Worm (Caenorhabditis elegans) whole organism, L4 larva: Measurements from ENCODE around the gene rps-12.

Experiments
- T20F7.1 ChIP-seq: fragments of 200-800 bp; sonication (Bioruptor generic); optimal IDR thresholded peaks from 2 replicates; lab custom pipeline; 2018; ENCODE audit warnings: mild to moderate bottlenecking, missing genetic modification characterization, missing compliant biosample characterization
- Y105C5A.15 ChIP-seq: fragments of 200-800 bp; sonication (Bioruptor generic); IDR thresholded peaks from 2 replicates; pipeline ENCODE4 v1.3.6; 2022; ENCODE audit warnings: missing genetic modification characterization, missing compliant biosample characterization
- Y5F2A.4 ChIP-seq: fragments of 200-800 bp; sonication (Bioruptor generic); optimal IDR thresholded peaks from 2 replicates; lab custom pipeline; 2018; ENCODE audit warnings: mild to moderate bottlenecking, missing genetic modification characterization, missing compliant biosample characterization
- Y75B8A.6 ChIP-seq: fragments of 200-800 bp; sonication (Bioruptor generic); IDR thresholded peaks from 2 replicates; pipeline ENCODE4 v1.3.6; 2022; ENCODE audit warnings: missing genetic modification reagents, missing genetic modification characterization, missing compliant biosample characterization
- attf-4 ChIP-seq: sonication (generic microtip); optimal IDR thresholded peaks from 3 replicates; lab custom pipeline; 2017; ENCODE audit warnings: missing biosample characterization, missing genetic modification characterization
- ceh-20 ChIP-seq: fragments of 200-800 bp; sonication (Bioruptor generic); IDR thresholded peaks from 2 replicates; pipeline ENCODE4 v1.3.6; 2022; ENCODE audit warnings: missing genetic modification reagents, missing genetic modification characterization, missing compliant biosample characterization
- ceh-44 ChIP-seq: fragments of 200-800 bp; sonication (Bioruptor generic); IDR thresholded peaks from 2 replicates; pipeline ENCODE4 v1.3.6; 2022; ENCODE audit warnings: missing genetic modification reagents, missing genetic modification characterization, missing compliant biosample characterization
- cey-2 ChIP-seq: sonication (generic microtip); optimal IDR thresholded peaks from 3 replicates; lab custom pipeline; 2017; ENCODE audit warnings: missing genetic modification characterization, mild to moderate bottlenecking, missing compliant biosample characterization, antibody characterized with exemption, borderline replicate concordance; ENCODE audit not compliant: insufficient read depth
- daf-12 ChIP-seq: fragments of 150-350 bp; optimal IDR thresholded peaks from 2 replicates; lab custom pipeline; 2014; ENCODE audit warnings: missing biosample characterization, missing genetic modification reagents, missing genetic modification characterization
- daf-16 ChIP-seq, 3 experiments: sonication (generic microtip); optimal IDR thresholded peaks; 2 replicates each; lab custom pipeline; 2016 to 2017; ENCODE audit warnings: missing genetic modification characterization in 3 of 3, missing genetic modification reagents in 3 of 3, mild to moderate bottlenecking in 2 of 3, missing compliant biosample characterization in 2 of 3, missing biosample characterization in 1 of 3, moderate library complexity in 1 of 3
- dmd-6 ChIP-seq: fragments of 200-800 bp; sonication (Bioruptor generic); IDR thresholded peaks from 2 replicates; pipeline ENCODE4 v1.3.6; 2022; ENCODE audit warnings: missing genetic modification reagents, missing genetic modification characterization, missing compliant biosample characterization
- dmd-8 ChIP-seq: fragments of 200-800 bp; sonication (Bioruptor generic); IDR thresholded peaks from 2 replicates; pipeline ENCODE4 v1.3.6; 2022; ENCODE audit warnings: missing genetic modification characterization, missing compliant biosample characterization
- dpl-1 ChIP-seq: fragments of 150-350 bp; optimal IDR thresholded peaks from 2 replicates; lab custom pipeline; 2014; ENCODE audit warnings: missing biosample characterization, missing genetic modification reagents, missing genetic modification characterization
- duxl-1 ChIP-seq: sonication (generic microtip); optimal IDR thresholded peaks from 2 replicates; lab custom pipeline; 2016; ENCODE audit warnings: mild to moderate bottlenecking, missing genetic modification characterization, moderate library complexity, missing compliant biosample characterization; ENCODE audit not compliant: poor library complexity
- egl-27 ChIP-seq: sonication (generic microtip); optimal IDR thresholded peaks from 3 replicates; lab custom pipeline; 2017; ENCODE audit warnings: missing biosample characterization, missing genetic modification reagents, missing genetic modification characterization
- egl-43 ChIP-seq: fragments of 200-800 bp; sonication (Bioruptor generic); IDR thresholded peaks from 2 replicates; pipeline ENCODE4 v1.3.6; 2022; ENCODE audit warnings: missing genetic modification reagents, missing genetic modification characterization, missing compliant biosample characterization
- fos-1 ChIP-seq: fragments of 150-350 bp; optimal IDR thresholded peaks from 2 replicates; lab custom pipeline; 2014; ENCODE audit warnings: missing biosample characterization, missing genetic modification characterization
- gei-8 ChIP-seq: fragments of 200-800 bp; sonication (Bioruptor generic); optimal IDR thresholded peaks from 2 replicates; lab custom pipeline; 2018; ENCODE audit warnings: mild to moderate bottlenecking, missing genetic modification characterization, missing compliant biosample characterization
- hif-1 ChIP-seq, 2 experiments: sonication (generic microtip); optimal IDR thresholded peaks; 2 replicates each; lab custom pipeline; 2016 to 2017; ENCODE audit warnings: missing compliant biosample characterization in 2 of 2, missing genetic modification characterization in 2 of 2, missing genetic modification reagents in 2 of 2, missing genotype in 2 of 2, mild to moderate bottlenecking in 1 of 2
- hlh-11 ChIP-seq: fragments of 200-800 bp; sonication (Bioruptor generic); optimal IDR thresholded peaks from 2 replicates; lab custom pipeline; 2018; ENCODE audit warnings: mild to moderate bottlenecking, missing genetic modification characterization, missing compliant biosample characterization
- hlh-30 ChIP-seq: sonication (generic microtip); optimal IDR thresholded peaks from 2 replicates; lab custom pipeline; 2017; ENCODE audit warnings: antibody characterized with exemption, mild to moderate bottlenecking, missing genetic modification characterization, missing compliant biosample characterization; ENCODE audit not compliant: insufficient read depth
- jun-1 ChIP-seq: fragments of 150-350 bp; optimal IDR thresholded peaks from 2 replicates; lab custom pipeline; 2014; ENCODE audit warnings: missing biosample characterization, missing genetic modification reagents, missing genetic modification characterization
- lin-1 ChIP-seq: fragments of 200-800 bp; sonication (Bioruptor generic); IDR thresholded peaks from 2 replicates; pipeline ENCODE4 v1.3.6; 2022; ENCODE audit warnings: missing genetic modification reagents, missing genetic modification characterization, missing compliant biosample characterization
- lin-15B ChIP-seq: fragments of 150-350 bp; sonication (generic microtip); optimal IDR thresholded peaks from 3 replicates; lab custom pipeline; 2014; ENCODE audit warnings: missing biosample characterization, missing genetic modification characterization
- lir-3 ChIP-seq: sonication (generic microtip); optimal IDR thresholded peaks from 2 replicates; lab custom pipeline; 2016; ENCODE audit warnings: mild to moderate bottlenecking, missing genetic modification characterization, missing compliant biosample characterization
- mdt-29 ChIP-seq: fragments of 200-800 bp; sonication (Bioruptor generic); IDR thresholded peaks from 2 replicates; pipeline ENCODE4 v1.3.6; 2022; ENCODE audit warnings: missing genetic modification reagents, missing genetic modification characterization, missing compliant biosample characterization
- mxl-2 ChIP-seq: fragments of 200-800 bp; sonication (Bioruptor generic); conservative IDR thresholded peaks from 2 replicates; pipeline ENCODE4 v1.3.6; 2022; ENCODE audit warnings: missing genetic modification reagents, missing genetic modification characterization, missing compliant biosample characterization
- mxl-3 ChIP-seq: fragments of 200-800 bp; sonication (Bioruptor generic); optimal IDR thresholded peaks from 2 replicates; lab custom pipeline; 2018; ENCODE audit warnings: mild to moderate bottlenecking, missing genetic modification characterization, missing compliant biosample characterization
- nhr-11 ChIP-seq: fragments of 150-350 bp; optimal IDR thresholded peaks from 2 replicates; lab custom pipeline; 2014; ENCODE audit warnings: missing biosample characterization, missing genetic modification characterization
- nhr-237 ChIP-seq: sonication (generic microtip); optimal IDR thresholded peaks from 2 replicates; lab custom pipeline; 2017; ENCODE audit warnings: missing biosample characterization, missing genetic modification characterization
- nhr-25 ChIP-seq: sonication (generic microtip); optimal IDR thresholded peaks from 2 replicates; lab custom pipeline; 2017; ENCODE audit warnings: missing genetic modification characterization, mild to moderate bottlenecking, missing compliant biosample characterization, antibody characterized with exemption, moderate library complexity, borderline replicate concordance; ENCODE audit not compliant: insufficient read depth
- nhr-28 ChIP-seq: fragments of 150-350 bp; optimal IDR thresholded peaks from 2 replicates; lab custom pipeline; 2014; ENCODE audit warnings: missing biosample characterization, missing genetic modification characterization
- nhr-41 ChIP-seq: fragments of 200-800 bp; sonication (Bioruptor generic); IDR thresholded peaks from 2 replicates; pipeline ENCODE4 v1.3.6; 2022; ENCODE audit warnings: missing genetic modification reagents, missing genetic modification characterization, missing compliant biosample characterization
- nhr-48 ChIP-seq: sonication (generic microtip); optimal IDR thresholded peaks from 2 replicates; lab custom pipeline; 2016; ENCODE audit warnings: mild to moderate bottlenecking, missing genetic modification characterization, missing compliant biosample characterization
- nhr-6 ChIP-seq: fragments of 150-350 bp; optimal IDR thresholded peaks from 2 replicates; lab custom pipeline; 2014; ENCODE audit warnings: missing biosample characterization, missing genetic modification characterization
- nhr-76 ChIP-seq: fragments of 150-350 bp; optimal IDR thresholded peaks from 2 replicates; lab custom pipeline; 2014; ENCODE audit warnings: missing biosample characterization, missing genetic modification characterization
- nhr-77 ChIP-seq: fragments of 150-350 bp; optimal IDR thresholded peaks from 2 replicates; lab custom pipeline; 2014; ENCODE audit warnings: missing biosample characterization, missing genetic modification characterization
- pha-4 ChIP-seq, 2 experiments: fragments of 150-350 bp in 1 of 2; fragments of 200-800 bp in 1 of 2; sonication (Bioruptor generic) in 1 of 2; IDR thresholded peaks in 1 of 2; optimal IDR thresholded peaks in 1 of 2; 2 replicates each; pipeline versions ENCODE4 v1.3.6 to Lab custom; 2014 to 2022; ENCODE audit warnings: missing genetic modification characterization in 2 of 2, missing genetic modification reagents in 2 of 2, missing biosample characterization in 1 of 2, missing compliant biosample characterization in 1 of 2
- php-3 ChIP-seq: fragments of 200-800 bp; sonication (Bioruptor generic); IDR thresholded peaks from 2 replicates; pipeline ENCODE4 v1.3.6; 2022; ENCODE audit warnings: missing genetic modification reagents, missing genetic modification characterization, missing compliant biosample characterization
- snpc-4 ChIP-seq: fragments of 150-350 bp; optimal IDR thresholded peaks from 2 replicates; lab custom pipeline; 2014; ENCODE audit warnings: missing biosample characterization, missing genetic modification characterization
- spr-3 ChIP-seq: fragments of 200-800 bp; sonication (Bioruptor generic); optimal IDR thresholded peaks from 2 replicates; lab custom pipeline; 2018; ENCODE audit warnings: mild to moderate bottlenecking, missing genetic modification characterization, missing compliant biosample characterization
- tag-97 ChIP-seq: fragments of 200-800 bp; sonication (Bioruptor generic); IDR thresholded peaks from 2 replicates; pipeline ENCODE4 v1.3.6; 2022; ENCODE audit warnings: missing genetic modification characterization, missing compliant biosample characterization
- unc-130 ChIP-seq: sonication (generic microtip); optimal IDR thresholded peaks from 2 replicates; lab custom pipeline; 2016; ENCODE audit warnings: missing genetic modification reagents, missing genetic modification characterization, missing compliant biosample characterization
- unc-39 ChIP-seq: sonication (generic microtip); optimal IDR thresholded peaks from 2 replicates; lab custom pipeline; 2017; ENCODE audit warnings: missing biosample characterization, missing genetic modification characterization
- unc-62 ChIP-seq, 3 experiments: fragments of 150-350 bp in 1 of 3; sonication (generic microtip); optimal IDR thresholded peaks in 2 of 3; peaks in 1 of 3; 1 replicate in 1 of 3; 2 replicates in 2 of 3; lab custom pipeline; 2014 to 2017; ENCODE audit warnings: missing biosample characterization in 3 of 3, missing genetic modification characterization in 3 of 3, missing genetic modification reagents in 3 of 3, missing genotype in 1 of 3
- zag-1 ChIP-seq: fragments of 150-350 bp; optimal IDR thresholded peaks from 2 replicates; lab custom pipeline; 2014; ENCODE audit warnings: missing biosample characterization, missing genetic modification characterization
- zip-11 ChIP-seq: fragments of 200-800 bp; sonication (Bioruptor generic); IDR thresholded peaks from 2 replicates; pipeline ENCODE4 v1.3.6; 2022; ENCODE audit warnings: missing genetic modification characterization, missing compliant biosample characterization
- zip-2 ChIP-seq: fragments of 150-350 bp; optimal IDR thresholded peaks from 2 replicates; lab custom pipeline; 2014; ENCODE audit warnings: missing biosample characterization, missing genetic modification characterization

rps-12 gene

ce11 chrIII:5714984-5715454 lies 35.9 kb downstream of the rps-12 start (continued):
- peak; percentile 64 for TF ChIP-seq T20F7.1 (GFP tag; lab: Kevin White, UChicago)
- TF ChIP-seq pha-4 (GFP tag; IDR thresholded peaks at IDR 0.05; lab: Robert Waterston, UW), result no peak
- no peak for TF ChIP-seq pha-4 (tag; optimal IDR thresholded peaks at IDR 0.05; lab: Kevin White, UChicago)
- no peak for TF ChIP-seq spr-3 (GFP tag; lab: Kevin White, UChicago)
- TF ChIP-seq hlh-30 (tag; lab: Kevin White, UChicago), result peak; percentile 74
- no peak for TF ChIP-seq attf-4 (tag; lab: Kevin White, UChicago)
- no peak for TF ChIP-seq unc-130 (GFP tag; lab: Kevin White, UChicago)
- TF ChIP-seq Y105C5A.15 (GFP tag; lab: Robert Waterston, UW), result no peak
- TF ChIP-seq daf-16 (GFP tag; optimal IDR thresholded peaks at IDR 0.05; lab: Kevin White, UChicago), result no peak
- TF ChIP-seq daf-16 (tag; optimal IDR thresholded peaks at IDR 0.05; lab: Kevin White, UChicago), result peak; percentile 8
- TF ChIP-seq Y75B8A.6 (GFP tag; lab: Robert Waterston, UW), result 0 out of 2 replicates have a peak, but pooled peaks have one; percentile 24
- TF ChIP-seq lir-3 (tag; lab: Kevin White, UChicago), result no peak
- TF ChIP-seq egl-27 (tag; lab: Kevin White, UChicago), result no peak
- no peak for TF ChIP-seq mxl-2
- TF ChIP-seq mxl-3 (GFP tag; lab: Kevin White, UChicago), result no peak
- no peak for TF ChIP-seq dmd-8 (GFP tag; lab: Robert Waterston, UW)
- no peak for TF ChIP-seq jun-1
- TF ChIP-seq lin-1 (GFP tag; lab: Robert Waterston, UW), result 0 out of 2 replicates have a peak, but pooled peaks have one; percentile 6
- TF ChIP-seq nhr-25, result no peak
- TF ChIP-seq Y5F2A.4 (GFP tag; lab: Kevin White, UChicago), result no peak
- TF ChIP-seq dpl-1 (GFP tag; lab: Kevin White, UChicago), result no peak
- TF ChIP-seq mdt-29 (GFP tag; lab: Robert Waterston, UW), result no peak
- no peak for TF ChIP-seq hif-1 (tag; optimal IDR thresholded peaks at IDR 0.05; lab: Kevin White, UChicago)
- peak; percentile 55 for TF ChIP-seq nhr-48 (tag; lab: Kevin White, UChicago)
- TF ChIP-seq nhr-77 (tag; lab: Kevin White, UChicago), result no peak
- TF ChIP-seq gei-8, result no peak
- no peak; the same call in 1 of the 2 replicates for TF ChIP-seq ceh-20
- TF ChIP-seq nhr-76 (tag; lab: Kevin White, UChicago), result no peak
- TF ChIP-seq cey-2 (tag; lab: Kevin White, UChicago), result no peak
- TF ChIP-seq duxl-1, result no peak
- no peak for TF ChIP-seq nhr-41 (GFP tag; lab: Robert Waterston, UW)
- 0 out of 2 replicates have a peak, but pooled peaks have one; percentile 25 for TF ChIP-seq tag-97
- TF ChIP-seq, all 104 proteins: peak for 14

ce11 chrIII:5715467-5715866 lies 36.4 kb downstream of the rps-12 start:
- TF ChIP-seq unc-39 (tag; lab: Kevin White, UChicago), result no peak
- TF ChIP-seq nhr-41 (GFP tag; lab: Robert Waterston, UW), result no peak
- TF ChIP-seq nhr-28 (tag; lab: Kevin White, UChicago), result peak; percentile 55
- no peak for TF ChIP-seq daf-12 (tag; lab: Kevin White, UChicago)
- TF ChIP-seq zip-2 (tag; lab: Kevin White, UChicago), result no peak
- peak; percentile 70 for TF ChIP-seq mxl-3 (GFP tag; lab: Kevin White, UChicago)
- peak; percentile 38 for TF ChIP-seq jun-1
- TF ChIP-seq unc-130 (GFP tag; lab: Kevin White, UChicago), result no peak
- TF ChIP-seq lin-15B, result no peak
- TF ChIP-seq zag-1 (tag; lab: Kevin White, UChicago), result no peak
- peak; percentile 80 for TF ChIP-seq hlh-11 (tag; lab: Kevin White, UChicago)
- peak; percentile 20 for TF ChIP-seq Y5F2A.4 (GFP tag; lab: Kevin White, UChicago)
- no peak for TF ChIP-seq snpc-4 (tag; lab: Kevin White, UChicago)
- peak; percentile 86 for TF ChIP-seq egl-43 (GFP tag; lab: Robert Waterston, UW)
- peak in 1 of 2 experiments; percentile 93 for TF ChIP-seq unc-62 (GFP tag; optimal IDR thresholded peaks at IDR 0.05 in 1 of 2; lab: Kevin White, UChicago)
- TF ChIP-seq unc-62 (tag; optimal IDR thresholded peaks at IDR 0.05; lab: Kevin White, UChicago), result no peak
- TF ChIP-seq dmd-6, result peak; percentile 39
- no peak for TF ChIP-seq spr-3 (GFP tag; lab: Kevin White, UChicago)
- TF ChIP-seq fos-1, result no peak
- 0 out of 2 replicates have a peak, but pooled peaks have one; percentile 11 for TF ChIP-seq zip-11 (GFP tag; lab: Robert Waterston, UW)
- TF ChIP-seq ceh-20, result no peak
- TF ChIP-seq nhr-237 (tag; lab: Kevin White, UChicago), result no peak
- no peak for TF ChIP-seq ceh-44 (GFP tag; lab: Robert Waterston, UW)
- peak; percentile 9; the same call in 1 of the 2 replicates for TF ChIP-seq php-3 (GFP tag; lab: Robert Waterston, UW)
- peak; percentile 60 for TF ChIP-seq nhr-11 (tag; lab: Kevin White, UChicago)
- TF ChIP-seq nhr-6 (tag; lab: Kevin White, UChicago), result peak; percentile 79
